Worm (Caenorhabditis elegans) whole organism, young adult: ENCODE results near the gene T05H4.3.

Experiments
- B0336.3 ChIP-seq: fragments of 200-800 bp; sonication (Bioruptor generic); IDR thresholded peaks from 2 replicates; pipeline ENCODE4 v1.3.6; 2022; ENCODE audit warnings: missing genetic modification characterization, missing compliant biosample characterization
- F33H1.4 ChIP-seq: fragments of 200-800 bp; sonication (Bioruptor generic); IDR thresholded peaks from 2 replicates; pipeline ENCODE4 v1.3.6; 2022; ENCODE audit warnings: missing genetic modification reagents, missing genetic modification characterization, missing compliant biosample characterization
- K11D2.4 ChIP-seq: fragments of 200-800 bp; sonication (Bioruptor generic); IDR thresholded peaks from 2 replicates; pipeline ENCODE4 v1.3.6; 2022; ENCODE audit warnings: missing genetic modification reagents, missing genetic modification characterization, missing compliant biosample characterization
- Y79H2A.3 ChIP-seq: fragments of 200-800 bp; sonication (Bioruptor generic); conservative IDR thresholded peaks from 2 replicates; pipeline ENCODE4 v1.3.6; 2022; ENCODE audit warnings: missing genetic modification reagents, missing genetic modification characterization, missing compliant biosample characterization
- akir-1 ChIP-seq: fragments of 200-800 bp; sonication (Bioruptor generic); optimal IDR thresholded peaks from 2 replicates; lab custom pipeline; 2018; ENCODE audit warnings: mild to moderate bottlenecking, missing genetic modification characterization, moderate library complexity, missing compliant biosample characterization
- ceh-40 ChIP-seq: fragments of 200-800 bp; sonication (Bioruptor generic); IDR thresholded peaks from 2 replicates; pipeline ENCODE4 v1.3.6; 2022; ENCODE audit warnings: missing genetic modification characterization, missing compliant biosample characterization
- efl-1 ChIP-seq: fragments of 150-350 bp; optimal IDR thresholded peaks from 2 replicates; lab custom pipeline; 2014; ENCODE audit warnings: missing biosample characterization, missing genetic modification reagents, missing genetic modification characterization
- hlh-12 ChIP-seq: sonication (generic microtip); optimal IDR thresholded peaks from 2 replicates; lab custom pipeline; 2016; ENCODE audit warnings: missing genetic modification characterization, missing compliant biosample characterization
- hsf-1 ChIP-seq: fragments of 200-800 bp; sonication (Bioruptor generic); IDR thresholded peaks from 2 replicates; pipeline ENCODE4 v1.3.6; 2022; ENCODE audit warnings: missing genetic modification reagents, missing genetic modification characterization, missing compliant biosample characterization
- lir-1 ChIP-seq: fragments of 200-800 bp; sonication (Bioruptor generic); conservative IDR thresholded peaks from 2 replicates; pipeline ENCODE4 v1.3.6; 2022; ENCODE audit warnings: missing genetic modification reagents, missing genetic modification characterization, missing compliant biosample characterization
- mel-28 ChIP-seq: sonication (generic microtip); optimal IDR thresholded peaks from 2 replicates; lab custom pipeline; 2016; ENCODE audit warnings: borderline replicate concordance, mild to moderate bottlenecking, missing genetic modification characterization, missing compliant biosample characterization
- nfya-1 ChIP-seq: sonication (generic microtip); optimal IDR thresholded peaks from 2 replicates; lab custom pipeline; 2017; ENCODE audit warnings: antibody characterized with exemption, missing compliant biosample characterization, missing genetic modification characterization, borderline replicate concordance; ENCODE audit not compliant: insufficient read depth
- nfya-2 ChIP-seq: fragments of 200-800 bp; sonication (Bioruptor generic); IDR thresholded peaks from 2 replicates; pipeline ENCODE4 v1.3.6; 2022; ENCODE audit warnings: missing genetic modification reagents, missing genetic modification characterization, missing compliant biosample characterization
- nhr-120 ChIP-seq: fragments of 200-800 bp; sonication (Bioruptor generic); IDR thresholded peaks from 2 replicates; pipeline ENCODE4 v1.3.6; 2022; ENCODE audit warnings: missing genetic modification characterization, missing compliant biosample characterization
- repo-1 ChIP-seq: sonication (generic microtip); optimal IDR thresholded peaks from 2 replicates; lab custom pipeline; 2017; ENCODE audit warnings: mild to moderate bottlenecking, missing genetic modification characterization, missing compliant biosample characterization
- sdz-38 ChIP-seq: sonication (generic microtip); optimal IDR thresholded peaks from 2 replicates; lab custom pipeline; 2016; ENCODE audit warnings: missing genotype, missing genetic modification characterization, missing compliant biosample characterization
- snpc-1.1 ChIP-seq: sonication (generic microtip); optimal IDR thresholded peaks from 2 replicates; lab custom pipeline; 2017; ENCODE audit warnings: missing genetic modification characterization, mild to moderate bottlenecking, missing compliant biosample characterization, antibody characterized with exemption, moderate library complexity, missing genotype, missing genetic modification reagents; ENCODE audit not compliant: insufficient read depth
- snpc-1.3 ChIP-seq: sonication (generic microtip); optimal IDR thresholded peaks from 2 replicates; lab custom pipeline; 2017; ENCODE audit warnings: missing genetic modification characterization, mild to moderate bottlenecking, missing compliant biosample characterization, antibody characterized with exemption, moderate library complexity, missing genotype, missing genetic modification reagents; ENCODE audit not compliant: insufficient read depth
- unc-130 ChIP-seq: sonication (generic microtip); optimal IDR thresholded peaks from 2 replicates; lab custom pipeline; 2016; ENCODE audit warnings: missing genetic modification reagents, missing genetic modification characterization, missing compliant biosample characterization
- xnd-1 ChIP-seq: sonication (generic microtip); optimal IDR thresholded peaks from 2 replicates; lab custom pipeline; 2016; ENCODE audit warnings: missing genotype, missing genetic modification reagents, missing genetic modification characterization, missing compliant biosample characterization

T05H4.3 gene

ce11 chrV:6496611-6497158, 54.5 kb downstream of the T05H4.3 start, which contains the start of gene dgtr-1 (continued):
- TF ChIP-seq lir-1 (GFP tag; lab: Robert Waterston, UW) (no peak), ceh-40 (GFP tag; lab: Robert Waterston, UW) (no peak), F33H1.4 (peak; percentile 93), snpc-1.3 (tag; lab: Kevin White, UChicago) (peak; percentile 77), xnd-1 (tag; lab: Kevin White, UChicago) (peak; percentile 78), nhr-120 (no peak), repo-1 (tag; lab: Kevin White, UChicago) (no peak), nfya-2 (GFP tag; lab: Robert Waterston, UW) (no peak), hsf-1 (GFP tag; lab: Robert Waterston, UW) (no peak), nfya-1 (tag; lab: Kevin White, UChicago) (no peak), unc-130 (no peak), akir-1 (GFP tag; lab: Kevin White, UChicago) (no peak), sdz-38 (tag; lab: Kevin White, UChicago) (no peak), Y79H2A.3 (GFP tag; lab: Robert Waterston, UW) (no peak), hlh-12 (no peak), efl-1 (GFP tag; lab: Kevin White, UChicago) (peak; percentile 17), mel-28 (tag; lab: Kevin White, UChicago) (no peak), B0336.3 (GFP tag; lab: Robert Waterston, UW) (no peak), K11D2.4 (GFP tag; lab: Robert Waterston, UW) (no peak), snpc-1.1 (tag; lab: Kevin White, UChicago) (no peak)
